Worm (Caenorhabditis elegans) whole organism, midembryonic: ENCODE results near the gene cytb-5.1.

Experiments used
- T22C8.4 ChIP-seq: fragments of 200-800 bp; sonication (Bioruptor generic); IDR thresholded peaks from 2 replicates; pipeline ENCODE4 v1.3.6; 2022; ENCODE audit warnings: missing genetic modification characterization, missing compliant biosample characterization
- flt-1 ChIP-seq: fragments of 200-800 bp; sonication (Bioruptor generic); IDR thresholded peaks from 2 replicates; pipeline ENCODE4 v1.3.6; 2022; ENCODE audit warnings: missing genetic modification characterization, missing compliant biosample characterization
- klf-2 ChIP-seq: fragments of 200-800 bp; sonication (Bioruptor generic); conservative IDR thresholded peaks from 2 replicates; pipeline ENCODE4 v1.3.6; 2022; ENCODE audit warnings: missing genetic modification reagents, missing genetic modification characterization, missing compliant biosample characterization
- med-1 ChIP-seq: sonication (generic microtip); optimal IDR thresholded peaks from 2 replicates; lab custom pipeline; 2017; ENCODE audit warnings: missing genetic modification characterization, mild to moderate bottlenecking, missing compliant biosample characterization, antibody characterized with exemption, missing genetic modification reagents; ENCODE audit not compliant: insufficient read depth
- ref-1 ChIP-seq: fragments of 200-800 bp; sonication (Bioruptor generic); conservative IDR thresholded peaks from 2 replicates; pipeline ENCODE4 v1.3.6; 2022; ENCODE audit warnings: missing genetic modification reagents, missing genetic modification characterization, missing compliant biosample characterization
- tab-1 ChIP-seq: fragments of 200-800 bp; sonication (Bioruptor generic); IDR thresholded peaks from 2 replicates; pipeline ENCODE4 v1.3.6; 2022; ENCODE audit warnings: missing genetic modification characterization, missing compliant biosample characterization

DNA sequence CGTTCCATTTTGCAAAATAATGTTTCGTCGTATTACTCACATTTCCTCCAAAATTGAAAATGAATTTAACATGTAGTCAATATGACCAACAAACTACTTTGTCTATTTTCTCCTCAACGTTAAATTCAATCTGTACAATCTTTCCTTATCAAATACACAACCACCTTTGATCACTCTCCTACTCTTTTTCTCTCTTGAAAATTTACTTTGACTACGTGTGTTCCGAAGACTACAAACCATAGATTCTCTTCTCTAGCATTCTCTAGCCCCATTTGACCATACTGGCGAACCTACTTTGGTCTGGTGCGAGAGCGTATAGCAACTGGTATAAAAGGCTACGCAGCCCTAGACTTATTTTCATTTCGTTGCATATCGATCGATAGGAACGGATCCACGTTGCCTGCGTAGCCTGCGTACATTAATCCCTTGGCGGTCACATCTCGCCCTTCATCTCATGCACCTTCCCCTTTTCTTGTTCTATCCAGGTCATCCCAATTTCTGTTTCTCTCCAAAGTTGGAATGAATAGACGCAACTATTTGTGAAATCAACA lies 1.5 kb upstream of the cytb-5.1 start:
- TF ChIP-seq med-1 (GFP tag; lab: Kevin White, UChicago) (no peak), flt-1 (GFP tag; lab: Robert Waterston, UW) (no peak), ref-1 (no peak), klf-2 (GFP tag; lab: Robert Waterston, UW) (0 out of 2 replicates have a peak, but pooled peaks have one; percentile 39), tab-1 (GFP tag; lab: Robert Waterston, UW) (no peak), T22C8.4 (GFP tag; lab: Robert Waterston, UW) (0 out of 2 replicates have a peak, but pooled peaks have one; percentile 28)
